Fruit fly (Drosophila melanogaster) whole organism, wandering third instar larva: Measurements from ENCODE around the gene CG33500.

Experiments
- Rel ChIP-seq, 2 experiments: fragments of 200-800 bp; sonication (Bioruptor generic) in 1 of 2; optimal IDR thresholded peaks; 2 replicates in 1 of 2; 3 replicates in 1 of 2; lab custom pipeline; 2016 to 2019; ENCODE audit warnings: mild to moderate bottlenecking in 2 of 2, missing biosample characterization in 2 of 2, missing genetic modification characterization in 2 of 2, moderate library complexity in 1 of 2
- tai ChIP-seq: sonication (Bioruptor generic); optimal IDR thresholded peaks from 2 replicates; lab custom pipeline; 2016; ENCODE audit warnings: missing biosample characterization, missing genetic modification characterization

DNA sequence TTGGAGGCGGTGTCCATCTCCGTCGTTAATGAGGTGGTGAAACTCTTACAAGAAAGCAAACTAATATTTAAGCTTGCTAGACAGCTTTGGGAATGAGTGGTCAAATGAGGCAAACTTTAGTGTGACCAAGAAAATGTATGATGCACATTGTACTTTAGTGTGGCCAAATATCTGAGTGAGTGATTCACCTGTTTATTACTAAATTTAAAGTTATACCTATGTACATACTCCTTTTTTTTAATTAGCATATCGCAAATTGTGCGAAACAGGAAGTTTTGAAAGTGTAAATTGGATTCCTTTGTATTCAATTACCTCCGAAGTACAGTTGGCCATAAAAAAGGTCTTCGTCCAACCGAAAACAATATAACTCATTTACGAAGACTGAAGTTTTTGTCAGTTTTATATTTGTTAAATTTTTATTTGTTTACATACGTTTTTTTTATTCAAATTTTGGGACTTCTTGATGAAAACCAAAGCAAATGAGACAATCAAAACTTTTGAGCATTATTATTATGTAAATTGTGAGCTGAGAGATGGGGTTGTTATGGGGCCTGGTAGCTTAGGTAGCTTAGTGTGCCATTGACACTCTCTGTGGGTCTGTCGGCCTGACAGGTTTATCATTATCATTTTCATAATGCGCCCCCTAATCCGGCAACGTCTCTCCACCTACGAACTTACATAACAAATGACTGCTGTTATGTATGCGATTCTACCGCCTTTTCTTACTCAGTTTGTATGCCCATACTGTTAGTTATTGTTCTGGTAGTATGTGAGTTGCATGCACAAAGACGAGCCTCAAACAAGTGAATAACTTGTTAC lies 31.3 kb downstream of the CG33500 start:
- TF ChIP-seq Rel (GFP tag; optimal IDR thresholded peaks at IDR 0.05; lab: Kevin White, UChicago) (no peak), Rel (tag; optimal IDR thresholded peaks at IDR 0.05; lab: Kevin White, UChicago) (no peak), tai (no peak)
